Fruit fly (Drosophila melanogaster) whole organism, embryonic: Measurements from ENCODE around the gene tra.
A peak's percentile ranks its signal among the peaks of the same experiment; 100 is the strongest.

Experiments
- Atf6 ChIP-seq: fragments of 200-800 bp; sonication (Bioruptor generic); IDR thresholded peaks from 2 replicates; pipeline ENCODE4 v1.3.6; 2022; ENCODE audit warnings: missing biosample characterization, missing genetic modification characterization
- BtbVII ChIP-seq: fragments of 200-800 bp; sonication (Bioruptor generic); optimal IDR thresholded peaks from 3 replicates; lab custom pipeline; 2017; ENCODE audit warnings: missing biosample characterization, mild to moderate bottlenecking, missing genetic modification characterization
- CG10274 ChIP-seq: fragments of 200-800 bp; sonication (Bioruptor generic); optimal IDR thresholded peaks from 3 replicates; lab custom pipeline; 2017; ENCODE audit warnings: missing biosample characterization, mild to moderate bottlenecking, missing genetic modification characterization
- CG11247 ChIP-seq: fragments of 200-800 bp; sonication (Bioruptor generic); IDR thresholded peaks from 2 replicates; pipeline ENCODE4 v1.3.6; 2022; ENCODE audit warnings: missing biosample characterization, missing genetic modification characterization
- CG11504 ChIP-seq: fragments of 200-800 bp; sonication (Bioruptor generic); optimal IDR thresholded peaks from 3 replicates; lab custom pipeline; 2019; ENCODE audit warnings: missing biosample characterization, mild to moderate bottlenecking, missing genetic modification characterization, moderate library complexity
- CG12769 ChIP-seq: fragments of 200-800 bp; sonication (Bioruptor generic); optimal IDR thresholded peaks from 2 replicates; lab custom pipeline; 2019; ENCODE audit warnings: missing biosample characterization, mild to moderate bottlenecking, missing genetic modification characterization, moderate library complexity
- CG14710 ChIP-seq: fragments of 200-800 bp; sonication (Bioruptor generic); optimal IDR thresholded peaks from 3 replicates; lab custom pipeline; 2019; ENCODE audit warnings: missing biosample characterization, mild to moderate bottlenecking, missing genetic modification characterization, moderate library complexity
- CG1647 ChIP-seq: fragments of 200-800 bp; sonication (Bioruptor generic); optimal IDR thresholded peaks from 3 replicates; lab custom pipeline; 2016; ENCODE audit warnings: missing biosample characterization, missing genetic modification characterization
- CG17186 ChIP-seq: fragments of 200-800 bp; sonication (Bioruptor generic); optimal IDR thresholded peaks from 3 replicates; lab custom pipeline; 2017; ENCODE audit warnings: missing biosample characterization, missing genetic modification reagents, missing genetic modification characterization
- CG17612 ChIP-seq: fragments of 200-800 bp; sonication (Bioruptor generic); IDR thresholded peaks from 2 replicates; pipeline ENCODE4 v1.3.6; 2022; ENCODE audit warnings: missing biosample characterization, missing genetic modification characterization
- CG1792 ChIP-seq: fragments of 200-800 bp; sonication (Bioruptor generic); optimal IDR thresholded peaks from 2 replicates; lab custom pipeline; 2016; ENCODE audit warnings: missing biosample characterization, missing genetic modification characterization
- CG18764 ChIP-seq: fragments of 200-800 bp; sonication (Bioruptor generic); optimal IDR thresholded peaks from 3 replicates; lab custom pipeline; 2016; ENCODE audit warnings: missing biosample characterization, missing genetic modification characterization
- CG4360 ChIP-seq: fragments of 200-800 bp; sonication (Bioruptor generic); IDR thresholded peaks from 2 replicates; pipeline ENCODE4 v1.3.6; 2022; ENCODE audit warnings: missing biosample characterization, missing genetic modification characterization
- CG43689 ChIP-seq: fragments of 200-800 bp; sonication (Bioruptor generic); IDR thresholded peaks from 2 replicates; pipeline ENCODE4 v1.3.6; 2022; ENCODE audit warnings: missing biosample characterization, missing genetic modification characterization
- CG4424 ChIP-seq: fragments of 200-800 bp; sonication (Bioruptor generic); optimal IDR thresholded peaks from 3 replicates; lab custom pipeline; 2016; ENCODE audit warnings: missing biosample characterization, missing genetic modification characterization
- D19A ChIP-seq: fragments of 200-800 bp; optimal IDR thresholded peaks from 3 replicates; lab custom pipeline; 2019; ENCODE audit warnings: missing biosample characterization, mild to moderate bottlenecking, missing genetic modification characterization, moderate library complexity
- Dll ChIP-seq: fragments of 200-800 bp; sonication (Bioruptor generic); IDR thresholded peaks from 4 replicates; pipeline ENCODE4 v1.3.6; 2022; ENCODE audit warnings: missing biosample characterization, missing genetic modification characterization; ENCODE audit not compliant: partially characterized antibody
- Fer1 ChIP-seq: fragments of 200-800 bp; sonication (Bioruptor generic); optimal IDR thresholded peaks from 2 replicates; lab custom pipeline; 2017; ENCODE audit warnings: missing biosample characterization, mild to moderate bottlenecking, missing genetic modification characterization
- HLH54F ChIP-seq: fragments of 200-800 bp; sonication (Bioruptor generic); optimal IDR thresholded peaks from 3 replicates; lab custom pipeline; 2016; ENCODE audit warnings: missing biosample characterization, missing genetic modification characterization
- HmgZ ChIP-seq: fragments of 200-800 bp; sonication (Bioruptor generic); optimal IDR thresholded peaks from 2 replicates; lab custom pipeline; 2018; ENCODE audit warnings: missing biosample characterization, mild to moderate bottlenecking, missing genetic modification characterization
- Hsf ChIP-seq: fragments of 200-800 bp; sonication (Bioruptor generic); optimal IDR thresholded peaks from 3 replicates; lab custom pipeline; 2016; ENCODE audit warnings: missing biosample characterization, missing genetic modification characterization
- Jarid2 ChIP-seq: fragments of 200-800 bp; sonication (Bioruptor generic); optimal IDR thresholded peaks from 3 replicates; lab custom pipeline; 2017; ENCODE audit warnings: mild to moderate bottlenecking, missing biosample characterization, missing genetic modification reagents, missing genetic modification characterization
- Nf-YA ChIP-seq: fragments of 200-800 bp; sonication (Bioruptor generic); IDR thresholded peaks from 2 replicates; pipeline ENCODE4 v1.3.6; 2022; ENCODE audit warnings: missing biosample characterization, missing genetic modification characterization
- Pdp1 ChIP-seq, 2 experiments: fragments of 200-800 bp; sonication (Bioruptor generic); optimal IDR thresholded peaks; 3 replicates each; lab custom pipeline; 2016; ENCODE audit warnings: missing biosample characterization in 2 of 2, missing genetic modification characterization in 2 of 2, mild to moderate bottlenecking in 1 of 2, moderate library complexity in 1 of 2
- Vsx1 ChIP-seq: fragments of 200-800 bp; sonication (Bioruptor generic); optimal IDR thresholded peaks from 2 replicates; lab custom pipeline; 2017; ENCODE audit warnings: missing biosample characterization, mild to moderate bottlenecking, missing genetic modification characterization, missing genetic modification reagents
- ara ChIP-seq: fragments of 200-800 bp; sonication (Bioruptor generic); IDR thresholded peaks from 2 replicates; pipeline ENCODE4 v1.3.6; 2022; ENCODE audit warnings: missing biosample characterization, missing genetic modification characterization
- bcd ChIP-seq: fragments of 200-800 bp; sonication (Bioruptor generic); optimal IDR thresholded peaks from 2 replicates; lab custom pipeline; 2017; ENCODE audit warnings: missing biosample characterization, mild to moderate bottlenecking, missing genetic modification characterization
- dati ChIP-seq: fragments of 200-800 bp; sonication (Bioruptor generic); IDR thresholded peaks from 2 replicates; pipeline ENCODE4 v1.3.6; 2022; ENCODE audit warnings: missing biosample characterization, missing genetic modification characterization
- dpn ChIP-seq, 2 experiments: fragments of 200-800 bp; sonication (Bioruptor generic); optimal IDR thresholded peaks; 3 replicates each; lab custom pipeline; 2016; ENCODE audit warnings: missing biosample characterization in 2 of 2, missing genetic modification characterization in 2 of 2
- dysf ChIP-seq: fragments of 200-800 bp; sonication (Bioruptor generic); IDR thresholded peaks from 3 replicates; pipeline ENCODE4 v1.3.6; 2022; ENCODE audit warnings: missing biosample characterization, missing genetic modification characterization
- emc ChIP-seq: fragments of 200-800 bp; sonication (Bioruptor generic); optimal IDR thresholded peaks from 2 replicates; lab custom pipeline; 2016; ENCODE audit warnings: missing biosample characterization, missing genetic modification characterization
- fd96Cb ChIP-seq: fragments of 200-800 bp; sonication (Bioruptor generic); optimal IDR thresholded peaks from 2 replicates; lab custom pipeline; 2018; ENCODE audit warnings: missing biosample characterization, mild to moderate bottlenecking, missing genetic modification characterization, moderate library complexity
- gcm ChIP-seq: fragments of 200-800 bp; sonication (Bioruptor generic); optimal IDR thresholded peaks from 2 replicates; lab custom pipeline; 2019; ENCODE audit warnings: missing biosample characterization, mild to moderate bottlenecking, missing genetic modification characterization, moderate library complexity
- gsb ChIP-seq: fragments of 200-800 bp; sonication (Bioruptor generic); IDR thresholded peaks from 2 replicates; pipeline ENCODE4 v1.3.6; 2022; ENCODE audit warnings: missing biosample characterization, missing genetic modification characterization
- inv ChIP-seq: fragments of 200-800 bp; sonication (Bioruptor generic); IDR thresholded peaks from 2 replicates; pipeline ENCODE4 v1.3.6; 2022; ENCODE audit warnings: missing biosample characterization, missing genetic modification characterization; ENCODE audit not compliant: partially characterized antibody
- kni ChIP-seq: fragments of 200-800 bp; sonication (Bioruptor generic); optimal IDR thresholded peaks from 3 replicates; lab custom pipeline; 2017; ENCODE audit warnings: mild to moderate bottlenecking, missing biosample characterization, missing genetic modification reagents, missing genetic modification characterization
- nau ChIP-seq: fragments of 200-800 bp; sonication (Bioruptor generic); optimal IDR thresholded peaks from 3 replicates; lab custom pipeline; 2017; ENCODE audit warnings: missing biosample characterization, mild to moderate bottlenecking, missing genetic modification characterization, missing genetic modification reagents
- nerfin-2 ChIP-seq: fragments of 200-800 bp; sonication (Bioruptor generic); IDR thresholded peaks from 2 replicates; pipeline ENCODE4 v1.3.6; 2022; ENCODE audit warnings: missing biosample characterization, missing genetic modification characterization; ENCODE audit not compliant: partially characterized antibody
- phol ChIP-seq: fragments of 200-800 bp; sonication (Bioruptor generic); optimal IDR thresholded peaks from 3 replicates; lab custom pipeline; 2018; ENCODE audit warnings: missing biosample characterization, mild to moderate bottlenecking, missing genetic modification characterization, moderate library complexity
- pita ChIP-seq: fragments of 200-800 bp; sonication (Bioruptor generic); optimal IDR thresholded peaks from 2 replicates; lab custom pipeline; 2017; ENCODE audit warnings: missing biosample characterization, mild to moderate bottlenecking, missing genetic modification characterization
- sens ChIP-seq: fragments of 200-800 bp; sonication (Bioruptor generic); peaks from one replicate; lab custom pipeline; 2016; ENCODE audit warnings: missing biosample characterization, missing genetic modification characterization
- shn ChIP-seq: fragments of 200-800 bp; sonication (Bioruptor generic); optimal IDR thresholded peaks from 3 replicates; lab custom pipeline; 2016; ENCODE audit warnings: missing biosample characterization, missing genetic modification characterization
- slp2 ChIP-seq: fragments of 200-800 bp; sonication (Bioruptor generic); optimal IDR thresholded peaks from 2 replicates; lab custom pipeline; 2016; ENCODE audit warnings: missing biosample characterization, missing genetic modification characterization
- tin ChIP-seq: fragments of 200-800 bp; sonication (Bioruptor generic); optimal IDR thresholded peaks from 3 replicates; lab custom pipeline; 2016; ENCODE audit warnings: missing biosample characterization, missing genetic modification characterization
- tll ChIP-seq, 2 experiments: fragments of 200-800 bp in 1 of 2; fragments of >200 bp in 1 of 2; sonication (Bioruptor generic) in 1 of 2; optimal IDR thresholded peaks; 2 replicates each; lab custom pipeline; 2017 to 2019; ENCODE audit warnings: missing biosample characterization in 2 of 2, missing genetic modification characterization in 2 of 2, mild to moderate bottlenecking in 1 of 2, moderate library complexity in 1 of 2
- toy ChIP-seq: fragments of 200-800 bp; sonication (Bioruptor generic); IDR thresholded peaks from 2 replicates; pipeline ENCODE4 v1.3.6; 2022; ENCODE audit warnings: missing biosample characterization, missing genetic modification characterization
- zfh1 ChIP-seq: fragments of 200-800 bp; sonication (Bioruptor generic); IDR thresholded peaks from 3 replicates; pipeline ENCODE4 v1.3.6; 2022; ENCODE audit warnings: missing biosample characterization, missing genetic modification characterization

tra gene

dm6 chr3L:16572208-16572607 is 18.6 kb downstream of the tra start (continued):
- TF ChIP-seq slp2 (GFP tag; lab: Kevin White, UChicago) (no peak), Vsx1 (GFP tag; lab: Kevin White, UChicago) (peak; percentile 16), tin (GFP tag; lab: Kevin White, UChicago) (no peak), pita (GFP tag; lab: Kevin White, UChicago) (no peak), toy (GFP tag; lab: Robert Waterston, UW) (no peak), bcd (GFP tag; lab: Kevin White, UChicago) (no peak), D19A (no peak), CG12769 (tag; lab: Kevin White, UChicago) (peak; percentile 17), Fer1 (GFP tag; lab: Kevin White, UChicago) (peak; percentile 14), HmgZ (tag; lab: Kevin White, UChicago) (peak; percentile 28), CG1792 (GFP tag; lab: Kevin White, UChicago) (no peak), CG10274 (no peak), kni (GFP tag; lab: Kevin White, UChicago) (peak; percentile 33), CG1647 (no peak), gcm (no peak), CG4424 (GFP tag; lab: Kevin White, UChicago) (no peak), nau (GFP tag; lab: Kevin White, UChicago) (no peak), CG4360 (GFP tag; lab: Robert Waterston, UW) (no peak), BtbVII (GFP tag; lab: Kevin White, UChicago) (peak; percentile 37), inv (GFP tag; lab: Robert Waterston, UW) (0 out of 2 replicates have a peak, but pooled peaks have one; percentile 16), tll (GFP tag; optimal IDR thresholded peaks at IDR 0.05; lab: Kevin White, UChicago) (no peak), Atf6 (GFP tag; lab: Robert Waterston, UW) (peak; percentile 39; the same call in 1 of the 2 replicates), nerfin-2 (no peak), dpn (GFP tag; optimal IDR thresholded peaks at IDR 0.05; lab: Kevin White, UChicago) (peak in 1 of 2 experiments; percentile 0)

dm6 chr3L:16571739-16572063 is 19.1 kb downstream of the tra start:
- 0 out of 3 replicates have a peak, but pooled peaks have one; percentile 0 for TF ChIP-seq zfh1 (GFP tag; lab: Robert Waterston, UW)
- no peak for TF ChIP-seq shn
- no peak for TF ChIP-seq dysf (GFP tag; lab: Robert Waterston, UW)
- peak; percentile 54 for TF ChIP-seq sens (GFP tag; lab: Kevin White, UChicago)
- peak in 1 of 2 experiments; percentile 71 for TF ChIP-seq Pdp1 (GFP tag; optimal IDR thresholded peaks at IDR 0.05; lab: Kevin White, UChicago)
- TF ChIP-seq CG11504 (tag; lab: Kevin White, UChicago): peak; percentile 9

- peak; percentile 43 for TF ChIP-seq HLH54F
- TF ChIP-seq Hsf (GFP tag; lab: Kevin White, UChicago): peak; percentile 68
- no peak for TF ChIP-seq fd96Cb (tag; lab: Kevin White, UChicago)
- TF ChIP-seq tll (GFP tag; optimal IDR thresholded peaks at IDR 0.05; lab: Kevin White, UChicago): no peak
- 0 out of 2 replicates have a peak, but pooled peaks have one; percentile 7 for TF ChIP-seq CG43689 (GFP tag; lab: Robert Waterston, UW)
- TF ChIP-seq Dll (GFP tag; lab: Robert Waterston, UW): no peak
- TF ChIP-seq gsb (GFP tag; lab: Robert Waterston, UW): peak; percentile 29; the same call in 1 of the 2 replicates
- peak; percentile 26; the same call in 1 of the 2 replicates for TF ChIP-seq Nf-YA (GFP tag; lab: Robert Waterston, UW)
- TF ChIP-seq CG18764 (GFP tag; lab: Kevin White, UChicago): peak; percentile 28
- peak; percentile 47 for TF ChIP-seq phol (tag; lab: Kevin White, UChicago)
- no peak for TF ChIP-seq Jarid2 (GFP tag; lab: Kevin White, UChicago)
- no peak for TF ChIP-seq CG17612 (GFP tag; lab: Robert Waterston, UW)
- peak; percentile 48 for TF ChIP-seq ara
- peak; percentile 53 for TF ChIP-seq CG11247
- peak; percentile 29 for TF ChIP-seq bcd (GFP tag; lab: Kevin White, UChicago)
- no peak for TF ChIP-seq emc (GFP tag; lab: Kevin White, UChicago)
- TF ChIP-seq CG14710 (tag; lab: Kevin White, UChicago): peak; percentile 8
- TF ChIP-seq CG17186 (GFP tag; lab: Kevin White, UChicago): no peak
- no peak for TF ChIP-seq dati
These were observed 19.7 kb downstream of the tra start for dm6 chr3L:16571014-16571738.
